Worm (Caenorhabditis elegans) whole organism, mixed stage, embryonic: ENCODE results near the gene F40F8.1.

Source experiments
- M03D4.4 ChIP-seq: sonication (generic microtip); optimal IDR thresholded peaks from 2 replicates; lab custom pipeline; 2017; ENCODE audit warnings: mild to moderate bottlenecking, missing genetic modification characterization, missing compliant biosample characterization
- bed-3 ChIP-seq: fragments of 200-800 bp; sonication (Bioruptor generic); optimal IDR thresholded peaks from 3 replicates; lab custom pipeline; 2018; ENCODE audit warnings: mild to moderate bottlenecking, missing genetic modification characterization, moderate library complexity, missing compliant biosample characterization
- blmp-1 ChIP-seq: fragments of 150-350 bp; optimal IDR thresholded peaks from 2 replicates; lab custom pipeline; 2014; ENCODE audit warnings: missing biosample characterization, missing genetic modification characterization
- ceh-39 ChIP-seq: fragments of 150-350 bp; optimal IDR thresholded peaks from 2 replicates; lab custom pipeline; 2014; ENCODE audit warnings: missing biosample characterization, missing genetic modification characterization
- ceh-43 ChIP-seq: fragments of 200-800 bp; sonication (Bioruptor generic); optimal IDR thresholded peaks from 2 replicates; lab custom pipeline; 2018; ENCODE audit warnings: mild to moderate bottlenecking, missing genetic modification characterization, moderate library complexity, missing compliant biosample characterization
- ceh-83 ChIP-seq: fragments of 200-800 bp; sonication (Bioruptor generic); optimal IDR thresholded peaks from 2 replicates; lab custom pipeline; 2018; ENCODE audit warnings: mild to moderate bottlenecking, missing genetic modification characterization, missing compliant biosample characterization
- ces-1 ChIP-seq: fragments of 150-350 bp; optimal IDR thresholded peaks from 2 replicates; lab custom pipeline; 2014; ENCODE audit warnings: missing biosample characterization, missing genetic modification reagents, missing genetic modification characterization
- cnd-1 ChIP-seq: fragments of 200-800 bp; sonication (Bioruptor generic); optimal IDR thresholded peaks from 2 replicates; lab custom pipeline; 2018; ENCODE audit warnings: mild to moderate bottlenecking, missing genetic modification characterization, missing compliant biosample characterization
- drap-1 ChIP-seq: fragments of 200-800 bp; sonication (Bioruptor generic); optimal IDR thresholded peaks from 3 replicates; lab custom pipeline; 2018; ENCODE audit warnings: mild to moderate bottlenecking, missing genetic modification characterization, missing compliant biosample characterization
- elt-1 ChIP-seq: sonication (generic microtip); optimal IDR thresholded peaks from 2 replicates; lab custom pipeline; 2017; ENCODE audit warnings: missing genetic modification characterization, mild to moderate bottlenecking, missing compliant biosample characterization, antibody characterized with exemption, moderate library complexity, borderline replicate concordance; ENCODE audit not compliant: insufficient read depth
- elt-3 ChIP-seq: fragments of 150-350 bp; optimal IDR thresholded peaks from 2 replicates; lab custom pipeline; 2014; ENCODE audit warnings: missing biosample characterization, missing genetic modification characterization
- flh-1 ChIP-seq: fragments of 200-800 bp; sonication (Bioruptor generic); optimal IDR thresholded peaks from 2 replicates; lab custom pipeline; 2018; ENCODE audit warnings: mild to moderate bottlenecking, missing genetic modification characterization, moderate library complexity, missing compliant biosample characterization
- ham-2 ChIP-seq: fragments of 200-800 bp; sonication (Bioruptor generic); optimal IDR thresholded peaks from 2 replicates; lab custom pipeline; 2018; ENCODE audit warnings: mild to moderate bottlenecking, missing genetic modification characterization, missing compliant biosample characterization
- hlh-1 ChIP-seq: fragments of 150-350 bp; optimal IDR thresholded peaks from 2 replicates; lab custom pipeline; 2014; ENCODE audit warnings: missing biosample characterization, missing genetic modification reagents, missing genetic modification characterization
- lin-13 ChIP-seq: fragments of 150-350 bp; optimal IDR thresholded peaks from 2 replicates; lab custom pipeline; 2014; ENCODE audit warnings: missing biosample characterization, missing genetic modification characterization
- lin-32 ChIP-seq: fragments of 200-800 bp; sonication (Bioruptor generic); optimal IDR thresholded peaks from 2 replicates; lab custom pipeline; 2018; ENCODE audit warnings: mild to moderate bottlenecking, missing genetic modification characterization, missing compliant biosample characterization
- lsy-2 ChIP-seq: fragments of 150-350 bp; optimal IDR thresholded peaks from 2 replicates; lab custom pipeline; 2014; ENCODE audit warnings: missing biosample characterization, missing genetic modification characterization
- mab-5 ChIP-seq: fragments of 150-350 bp; optimal IDR thresholded peaks from 2 replicates; lab custom pipeline; 2014; ENCODE audit warnings: missing biosample characterization, missing genetic modification characterization
- mep-1 ChIP-seq: fragments of 150-350 bp; optimal IDR thresholded peaks from 2 replicates; lab custom pipeline; 2017; ENCODE audit warnings: missing biosample characterization, missing genetic modification reagents, missing genetic modification characterization, inconsistent platforms
- mls-2 ChIP-seq: sonication (generic microtip); optimal IDR thresholded peaks from 2 replicates; lab custom pipeline; 2016; ENCODE audit warnings: mild to moderate bottlenecking, missing genetic modification characterization, moderate library complexity, missing compliant biosample characterization
- nhr-12 ChIP-seq: fragments of 150-350 bp; optimal IDR thresholded peaks from 2 replicates; lab custom pipeline; 2014; ENCODE audit warnings: missing biosample characterization, missing genetic modification characterization
- nhr-2 ChIP-seq: fragments of 150-350 bp; optimal IDR thresholded peaks from 2 replicates; lab custom pipeline; 2014; ENCODE audit warnings: missing biosample characterization, missing genetic modification characterization
- nhr-237 ChIP-seq: fragments of 150-350 bp; optimal IDR thresholded peaks from 2 replicates; lab custom pipeline; 2014; ENCODE audit warnings: missing biosample characterization, missing genetic modification characterization
- nhr-28 ChIP-seq: fragments of 150-350 bp; optimal IDR thresholded peaks from 2 replicates; lab custom pipeline; 2014; ENCODE audit warnings: missing biosample characterization, missing genetic modification characterization
- nhr-76 ChIP-seq: sonication (generic microtip); optimal IDR thresholded peaks from 2 replicates; lab custom pipeline; 2017; ENCODE audit warnings: missing biosample characterization, missing genetic modification characterization
- pha-4 ChIP-seq: fragments of 150-350 bp; optimal IDR thresholded peaks from 2 replicates; lab custom pipeline; 2018; ENCODE audit warnings: missing biosample characterization, missing genetic modification reagents, missing genetic modification characterization
- sem-2 ChIP-seq: fragments of 200-800 bp; sonication (Bioruptor generic); optimal IDR thresholded peaks from 2 replicates; lab custom pipeline; 2018; ENCODE audit warnings: mild to moderate bottlenecking, missing genetic modification characterization, missing compliant biosample characterization
- snpc-4 ChIP-seq: fragments of 150-350 bp; optimal IDR thresholded peaks from 2 replicates; lab custom pipeline; 2014; ENCODE audit warnings: missing biosample characterization, missing genetic modification characterization
- sptf-1 ChIP-seq: sonication (generic microtip); optimal IDR thresholded peaks from 2 replicates; lab custom pipeline; 2017; ENCODE audit warnings: mild to moderate bottlenecking, missing genetic modification characterization, moderate library complexity, missing compliant biosample characterization
- tbx-8 ChIP-seq: fragments of 200-800 bp; sonication (Bioruptor generic); optimal IDR thresholded peaks from 2 replicates; lab custom pipeline; 2018; ENCODE audit warnings: mild to moderate bottlenecking, missing genetic modification characterization, moderate library complexity, missing compliant biosample characterization
- unc-120 ChIP-seq: sonication (generic microtip); optimal IDR thresholded peaks from 2 replicates; lab custom pipeline; 2017; ENCODE audit warnings: missing genetic modification characterization, missing compliant biosample characterization; ENCODE audit not compliant: poor library complexity, severe bottlenecking
- unc-39 ChIP-seq: fragments of 150-350 bp; optimal IDR thresholded peaks from 2 replicates; lab custom pipeline; 2014; ENCODE audit warnings: missing biosample characterization, missing genetic modification characterization
- unc-62 ChIP-seq: fragments of 150-350 bp; optimal IDR thresholded peaks from 2 replicates; lab custom pipeline; 2014; ENCODE audit warnings: missing biosample characterization, missing genetic modification reagents, missing genetic modification characterization
- zip-8 ChIP-seq: fragments of 150-350 bp; optimal IDR thresholded peaks from 2 replicates; lab custom pipeline; 2014; ENCODE audit warnings: missing biosample characterization, missing genetic modification characterization
- ztf-11 ChIP-seq: fragments of 150-350 bp; optimal IDR thresholded peaks from 2 replicates; lab custom pipeline; 2014; ENCODE audit warnings: missing biosample characterization, missing genetic modification characterization

Gene F40F8.1

DNA sequence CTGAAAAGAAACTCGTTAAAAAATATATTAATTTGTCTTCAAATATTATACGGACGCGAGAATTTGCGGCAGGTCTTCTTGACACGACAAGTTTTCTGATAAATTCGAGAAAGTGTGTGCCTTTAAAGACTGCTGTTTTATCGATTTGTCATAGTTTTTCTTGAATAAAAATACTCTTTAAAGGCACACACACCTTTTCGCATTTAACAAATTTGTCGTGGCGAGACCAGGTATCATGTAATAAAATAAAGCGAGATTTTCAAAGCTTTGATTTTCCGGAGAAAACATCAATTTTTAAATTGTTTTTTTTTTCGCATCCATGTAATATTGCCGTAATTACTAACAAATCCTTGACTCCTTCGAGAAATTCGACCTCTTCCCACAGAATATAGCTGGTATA lies 26.3 kb upstream of the F40F8.1 start:
- no peak for TF ChIP-seq flh-1 (GFP tag; lab: Kevin White, UChicago)
- no peak for TF ChIP-seq unc-120 (tag; lab: Kevin White, UChicago)
- TF ChIP-seq ceh-39 (tag; lab: Kevin White, UChicago) = no peak
- no peak for TF ChIP-seq sptf-1
- no peak for TF ChIP-seq lsy-2 (tag; lab: Kevin White, UChicago)
- no peak for TF ChIP-seq M03D4.4 (tag; lab: Kevin White, UChicago)
- TF ChIP-seq hlh-1 (tag; lab: Kevin White, UChicago) = no peak
- TF ChIP-seq ztf-11 (tag; lab: Kevin White, UChicago) = no peak
- no peak for TF ChIP-seq mep-1 (tag; lab: Kevin White, UChicago)
- TF ChIP-seq, all 35 proteins: peak for 0

- TF ChIP-seq zip-8 (tag; lab: Kevin White, UChicago) (no peak), drap-1 (GFP tag; lab: Kevin White, UChicago) (no peak), mab-5 (tag; lab: Kevin White, UChicago) (no peak), nhr-76 (tag; lab: Kevin White, UChicago) (no peak), ztf-11 (tag; lab: Kevin White, UChicago) (no peak), unc-39 (tag; lab: Kevin White, UChicago) (no peak), lin-32 (GFP tag; lab: Kevin White, UChicago) (no peak), mep-1 (tag; lab: Kevin White, UChicago) (peak; percentile 71), cnd-1 (no peak), M03D4.4 (tag; lab: Kevin White, UChicago) (no peak), lin-13 (tag; lab: Kevin White, UChicago) (no peak), unc-120 (tag; lab: Kevin White, UChicago) (peak; percentile 67), ham-2 (GFP tag; lab: Kevin White, UChicago) (no peak), elt-3 (tag; lab: Kevin White, UChicago) (no peak), lsy-2 (tag; lab: Kevin White, UChicago) (peak; percentile 40), hlh-1 (tag; lab: Kevin White, UChicago) (peak; percentile 90), tbx-8 (GFP tag; lab: Kevin White, UChicago) (no peak), bed-3 (GFP tag; lab: Kevin White, UChicago) (no peak), nhr-28 (tag; lab: Kevin White, UChicago) (no peak), ceh-43 (no peak), sptf-1 (no peak), ceh-39 (tag; lab: Kevin White, UChicago) (no peak), blmp-1 (tag; lab: Kevin White, UChicago) (no peak), ceh-83 (GFP tag; lab: Kevin White, UChicago) (no peak), nhr-237 (tag; lab: Kevin White, UChicago) (peak; percentile 26), ces-1 (GFP tag; lab: Kevin White, UChicago) (peak; percentile 12), nhr-2 (tag; lab: Kevin White, UChicago) (no peak), nhr-12 (tag; lab: Kevin White, UChicago) (no peak), flh-1 (GFP tag; lab: Kevin White, UChicago) (no peak), sem-2 (GFP tag; lab: Kevin White, UChicago) (no peak), pha-4 (tag; lab: Kevin White, UChicago) (peak; percentile 25), snpc-4 (tag; lab: Kevin White, UChicago) (no peak), elt-1 (tag; lab: Kevin White, UChicago) (no peak), unc-62 (no peak), mls-2 (tag; lab: Kevin White, UChicago) (no peak)
These were observed 24.4 kb upstream of the F40F8.1 start for ce11 chrII:11103052-11103451.

- TF ChIP-seq mep-1 (tag; lab: Kevin White, UChicago) (no peak), mab-5 (tag; lab: Kevin White, UChicago) (no peak), ces-1 (GFP tag; lab: Kevin White, UChicago) (no peak), nhr-28 (tag; lab: Kevin White, UChicago) (no peak), sem-2 (GFP tag; lab: Kevin White, UChicago) (no peak), ceh-43 (no peak), nhr-12 (tag; lab: Kevin White, UChicago) (no peak), unc-39 (tag; lab: Kevin White, UChicago) (no peak), zip-8 (tag; lab: Kevin White, UChicago) (no peak), lsy-2 (tag; lab: Kevin White, UChicago) (no peak), unc-62 (no peak), unc-120 (tag; lab: Kevin White, UChicago) (no peak), nhr-2 (tag; lab: Kevin White, UChicago) (no peak), pha-4 (tag; lab: Kevin White, UChicago) (no peak), tbx-8 (GFP tag; lab: Kevin White, UChicago) (no peak), elt-3 (tag; lab: Kevin White, UChicago) (no peak)
These were observed 23.8 kb upstream of the F40F8.1 start, which contains the start of gene C09H10.5 for ce11 chrII:11103657-11104056. C09H10.5 (minus strand) TSS chrII:11103757.
